Fruit fly (Drosophila melanogaster) Kc167 (cell line): ENCODE results near the gene CG7841.

Source experiments
- Myc ChIP-seq: fragments of >200 bp; optimal IDR thresholded peaks from 2 replicates; lab custom pipeline; 2017; ENCODE audit warnings: missing external identifiers
- h ChIP-seq: fragments of >200 bp; optimal IDR thresholded peaks from 3 replicates; lab custom pipeline; 2018; ENCODE audit warnings: missing external identifiers

- TF ChIP-seq Myc (lab: Kevin White, UChicago) (no peak), h (lab: Kevin White, UChicago) (no peak)
Measured at dm6 chr3L:15502256-15502655, 5.8 kb downstream of the CG7841 start.
